Fruit fly (Drosophila melanogaster): ENCODE results near the gene CG12111.

- TF ChIP-seq Mnt (GFP tag; optimal IDR thresholded peaks at IDR 0.05) (no peak), cic (GFP tag; optimal IDR thresholded peaks at IDR 0.05) (no peak), CG11617 (GFP tag; optimal IDR thresholded peaks at IDR 0.05) (no peak), ovo (GFP tag; optimal IDR thresholded peaks at IDR 0.05) (no peak), kay (GFP tag; ENCODE audit: borderline replicate concordance) (peak; percentile 75), tj (GFP tag; optimal IDR thresholded peaks at IDR 0.05) (no peak), Clk (GFP tag; optimal IDR thresholded peaks at IDR 0.05) (no peak), Crg-1 (GFP tag; optimal IDR thresholded peaks at IDR 0.05) (no peak)
These were observed 39.0 kb downstream of the CG12111 start for dm6 chrX:8531775-8532174.

Data from whole organism, adult.